Fruit fly (Drosophila melanogaster) whole organism, wandering third instar larva: ENCODE measurements around the gene Ube3a.

ENCODE experiments used
- CG9705 ChIP-seq: fragments of 200-800 bp; sonication (Bioruptor generic); optimal IDR thresholded peaks from 2 replicates; lab custom pipeline; 2018; ENCODE audit warnings: missing biosample characterization, mild to moderate bottlenecking, missing genetic modification characterization
- Dif ChIP-seq: fragments of 200-275, 200-300 bp; sonication (Bioruptor generic); optimal IDR thresholded peaks from 2 replicates; lab custom pipeline; 2018; ENCODE audit warnings: missing biosample characterization, missing genetic modification characterization; ENCODE audit not compliant: partially characterized antibody
- Myc ChIP-seq: fragments of >200 bp; optimal IDR thresholded peaks from 2 replicates; lab custom pipeline; 2017
- foxo ChIP-seq, 2 experiments: fragments of 200-800 bp; sonication (Bioruptor generic); optimal IDR thresholded peaks; 2 replicates in 1 of 2; 3 replicates in 1 of 2; lab custom pipeline; 2016 to 2017; ENCODE audit warnings: missing biosample characterization in 2 of 2, missing genetic modification characterization in 2 of 2

dm6 chr3L:11243292-11243670 lies 32.9 kb upstream of the Ube3a start:
- TF ChIP-seq foxo (GFP tag; optimal IDR thresholded peaks at IDR 0.05; lab: Kevin White, UChicago) (no peak), CG9705 (GFP tag; lab: Kevin White, UChicago) (no peak), Dif (GFP tag; lab: Kevin White, UChicago) (no peak), Myc (lab: Kevin White, UChicago) (no peak)
